Fruit fly (Drosophila melanogaster): Measurements from ENCODE around the gene Adgf-B.

The Adgf-B gene

DNA sequence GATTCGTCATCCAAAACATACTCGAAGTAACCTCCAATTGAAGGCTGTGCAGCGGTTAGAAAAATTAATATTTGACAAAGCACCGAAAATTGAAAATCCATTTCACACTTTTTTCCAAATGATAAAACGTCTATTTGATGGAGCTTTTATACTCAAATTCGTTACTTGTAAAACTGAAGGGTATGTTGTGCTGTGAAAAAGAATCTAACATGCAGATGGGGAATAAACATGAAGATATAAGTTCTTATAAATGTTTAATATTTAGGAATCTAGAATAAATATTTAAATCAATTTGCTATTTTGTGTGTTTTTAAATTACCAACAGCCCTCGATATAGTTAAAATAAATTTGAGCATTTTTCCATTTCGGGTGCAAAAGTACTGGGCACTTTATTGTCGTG is 30.6 kb downstream of the Adgf-B start, which contains the start of gene CheB74a:
CheB74a (minus strand) TSS at position 101 of the 400 bp plus-strand sequence.
- TF ChIP-seq CG17806 (tag; optimal IDR thresholded peaks at IDR 0.05): no peak
- TF ChIP-seq Pif1B (GFP tag; optimal IDR thresholded peaks at IDR 0.05): no peak
- TF ChIP-seq Pif1A (GFP tag; optimal IDR thresholded peaks at IDR 0.05): no peak
- TF ChIP-seq gl (tag; optimal IDR thresholded peaks at IDR 0.05): no peak
- TF ChIP-seq Ets98B (GFP tag; IDR thresholded peaks at IDR 0.05): no peak
- TF ChIP-seq CG8159 (tag; optimal IDR thresholded peaks at IDR 0.05): no peak
- no peak for TF ChIP-seq rn (GFP tag; IDR thresholded peaks at IDR 0.05)
- TF ChIP-seq EcR (GFP tag; optimal IDR thresholded peaks at IDR 0.05): no peak
- TF ChIP-seq CG9948 (tag; optimal IDR thresholded peaks at IDR 0.05): no peak
- TF ChIP-seq CG10348 (GFP tag; IDR thresholded peaks at IDR 0.05): no peak
- no peak for TF ChIP-seq CG12605 (GFP tag; IDR thresholded peaks at IDR 0.05)
- TF ChIP-seq fd96Ca (GFP tag; IDR thresholded peaks at IDR 0.05): no peak
- no peak for TF ChIP-seq CG34367 (tag; optimal IDR thresholded peaks at IDR 0.05)
